Worm (Caenorhabditis elegans): ENCODE results near the gene C34B4.3.

ce11 chrV:13073145-13073544, 2.2 kb upstream of the C34B4.3 start:
- TF ChIP-seq pha-4 (tag; optimal IDR thresholded peaks at IDR 0.05) = no peak
- no peak for TF ChIP-seq unc-39 (tag; optimal IDR thresholded peaks at IDR 0.05)
- no peak for TF ChIP-seq elt-3 (tag; optimal IDR thresholded peaks at IDR 0.05)
- TF ChIP-seq hlh-1 (tag; optimal IDR thresholded peaks at IDR 0.05) = no peak
- TF ChIP-seq ces-1 (GFP tag; optimal IDR thresholded peaks at IDR 0.05) = no peak
- TF ChIP-seq lsy-2 (tag; optimal IDR thresholded peaks at IDR 0.05) = no peak
- no peak for TF ChIP-seq ceh-83 (GFP tag; optimal IDR thresholded peaks at IDR 0.05)
- no peak for TF ChIP-seq nhr-76 (tag; optimal IDR thresholded peaks at IDR 0.05)
- no peak for TF ChIP-seq lin-13 (tag; optimal IDR thresholded peaks at IDR 0.05)
- no peak for TF ChIP-seq sem-2 (GFP tag; optimal IDR thresholded peaks at IDR 0.05)
- TF ChIP-seq blmp-1 (tag; optimal IDR thresholded peaks at IDR 0.05) = no peak
- TF ChIP-seq bed-3 (GFP tag; optimal IDR thresholded peaks at IDR 0.05) = no peak
- TF ChIP-seq unc-62 (GFP tag; optimal IDR thresholded peaks at IDR 0.05) = no peak
